Worm (Caenorhabditis elegans) whole organism, midembryonic: Measurements from ENCODE around the gene srlf-18.

Experiments
- cog-1 ChIP-seq: sonication (generic microtip); optimal IDR thresholded peaks from 2 replicates; lab custom pipeline; 2016; ENCODE audit warnings: missing genetic modification characterization, missing compliant biosample characterization
- flt-1 ChIP-seq: fragments of 200-800 bp; sonication (Bioruptor generic); IDR thresholded peaks from 2 replicates; pipeline ENCODE4 v1.3.6; 2022; ENCODE audit warnings: missing genetic modification characterization, missing compliant biosample characterization

DNA sequence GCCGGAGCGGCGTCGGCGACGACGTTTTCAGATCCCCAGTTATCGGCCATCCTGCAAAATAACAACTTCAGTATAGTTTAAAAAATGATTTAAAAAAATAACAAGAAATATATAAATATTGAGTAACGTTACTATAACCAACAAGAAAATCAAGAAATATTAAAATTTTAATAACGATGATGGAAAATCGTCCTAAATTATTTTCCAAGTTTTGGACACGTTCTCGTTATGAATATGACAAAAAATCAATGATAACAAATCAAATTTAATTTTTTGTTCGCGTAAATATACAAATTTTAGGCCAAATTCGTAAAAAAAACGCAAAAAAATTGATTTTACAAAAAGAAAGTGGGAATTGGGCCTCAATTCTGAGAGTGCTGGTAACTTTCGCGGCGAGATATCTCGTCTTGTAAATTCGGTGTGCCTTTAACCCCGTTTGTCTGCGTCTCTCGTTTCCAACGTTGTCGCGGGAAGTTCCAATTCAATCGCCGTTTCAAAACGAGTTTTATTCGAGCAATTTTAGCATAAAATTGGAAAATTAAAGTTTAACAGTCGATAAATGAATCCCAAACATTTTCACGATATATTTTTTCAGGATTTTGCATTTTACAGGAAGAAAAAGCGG, 9.8 kb upstream of the srlf-18 start, which contains the start of gene rps-5:
- TF ChIP-seq flt-1 (GFP tag; lab: Robert Waterston, UW), result no peak
- TF ChIP-seq cog-1, result no peak
